Worm (Caenorhabditis elegans) whole organism, late embryonic: Measurements from ENCODE around the gene spp-14.

Experiments
- ceh-31 ChIP-seq: sonication (generic microtip); optimal IDR thresholded peaks from 2 replicates; lab custom pipeline; 2016; ENCODE audit warnings: missing genetic modification characterization, missing compliant biosample characterization
- ets-4 ChIP-seq: sonication (generic microtip); optimal IDR thresholded peaks from 2 replicates; lab custom pipeline; 2016; ENCODE audit warnings: missing genetic modification characterization, missing compliant biosample characterization
- hlh-13 ChIP-seq: fragments of 200-800 bp; sonication (Bioruptor generic); optimal IDR thresholded peaks from 2 replicates; lab custom pipeline; 2018; ENCODE audit warnings: mild to moderate bottlenecking, missing genetic modification characterization, missing compliant biosample characterization
- lin-11 ChIP-seq: fragments of 200-800 bp; sonication (Bioruptor generic); optimal IDR thresholded peaks from 2 replicates; lab custom pipeline; 2018; ENCODE audit warnings: mild to moderate bottlenecking, missing genetic modification characterization, missing compliant biosample characterization
- mec-3 ChIP-seq: sonication (generic microtip); optimal IDR thresholded peaks from 2 replicates; lab custom pipeline; 2016; ENCODE audit warnings: borderline replicate concordance, missing genetic modification characterization, missing compliant biosample characterization
- unc-86 ChIP-seq: sonication (generic microtip); optimal IDR thresholded peaks from 2 replicates; lab custom pipeline; 2016; ENCODE audit warnings: missing genetic modification characterization, missing compliant biosample characterization

DNA sequence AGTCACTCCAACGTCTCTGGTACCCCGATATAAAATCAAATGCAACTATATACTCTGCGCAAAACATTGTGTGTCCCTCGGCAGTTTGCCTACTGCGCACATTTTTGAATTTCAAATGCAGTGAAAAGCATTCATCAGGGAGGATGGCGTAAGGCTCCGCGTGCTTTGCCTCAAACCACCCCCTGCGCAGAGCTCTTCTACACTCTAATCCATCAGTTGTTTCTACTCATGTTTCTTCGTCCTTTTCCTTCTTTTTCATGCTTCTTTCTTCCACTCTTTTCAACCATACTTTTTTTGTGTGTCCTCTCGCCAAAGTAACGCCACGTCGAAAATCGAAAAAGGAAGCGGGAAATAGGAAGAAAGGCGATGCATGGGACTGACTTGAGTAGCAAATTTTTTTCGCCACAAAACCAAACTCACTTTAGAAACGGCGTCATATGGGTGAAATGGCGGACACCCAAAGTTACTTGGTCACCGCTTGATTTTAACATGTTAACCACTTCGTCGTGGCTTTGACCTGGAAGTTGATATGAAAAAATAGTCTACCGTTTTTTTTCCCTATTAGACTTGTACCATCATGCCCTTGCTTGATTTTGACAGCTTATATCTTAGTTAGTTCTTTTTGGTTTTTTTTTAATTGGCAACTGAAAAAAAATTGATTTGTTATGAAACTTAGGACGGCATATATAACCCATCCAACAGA is 47.2 kb upstream of the spp-14 start:
- TF ChIP-seq ets-4 (tag; lab: Kevin White, UChicago) (no peak), mec-3 (tag; lab: Kevin White, UChicago) (no peak), ceh-31 (tag; lab: Kevin White, UChicago) (no peak), unc-86 (tag; lab: Kevin White, UChicago) (no peak), hlh-13 (GFP tag; lab: Kevin White, UChicago) (no peak), lin-11 (tag; lab: Kevin White, UChicago) (no peak)
